Worm (Caenorhabditis elegans): ENCODE measurements around the gene C14B9.2.

- TF ChIP-seq lsy-2 (tag; optimal IDR thresholded peaks at IDR 0.05) = no peak
- TF ChIP-seq cnd-1 (tag; optimal IDR thresholded peaks at IDR 0.05) = no peak
- TF ChIP-seq elt-3 (tag; optimal IDR thresholded peaks at IDR 0.05) = no peak
- no peak for TF ChIP-seq mep-1 (tag; optimal IDR thresholded peaks at IDR 0.05)
These were observed 34.4 kb upstream of the C14B9.2 start, which contains the start of gene K06H7.1 for ce11 chrIII:8099022-8099421.

Measured in whole organism, mixed stage, embryonic.